Fruit fly (Drosophila melanogaster): Measurements from ENCODE around the gene CG14443.

CG14443 gene

DNA sequence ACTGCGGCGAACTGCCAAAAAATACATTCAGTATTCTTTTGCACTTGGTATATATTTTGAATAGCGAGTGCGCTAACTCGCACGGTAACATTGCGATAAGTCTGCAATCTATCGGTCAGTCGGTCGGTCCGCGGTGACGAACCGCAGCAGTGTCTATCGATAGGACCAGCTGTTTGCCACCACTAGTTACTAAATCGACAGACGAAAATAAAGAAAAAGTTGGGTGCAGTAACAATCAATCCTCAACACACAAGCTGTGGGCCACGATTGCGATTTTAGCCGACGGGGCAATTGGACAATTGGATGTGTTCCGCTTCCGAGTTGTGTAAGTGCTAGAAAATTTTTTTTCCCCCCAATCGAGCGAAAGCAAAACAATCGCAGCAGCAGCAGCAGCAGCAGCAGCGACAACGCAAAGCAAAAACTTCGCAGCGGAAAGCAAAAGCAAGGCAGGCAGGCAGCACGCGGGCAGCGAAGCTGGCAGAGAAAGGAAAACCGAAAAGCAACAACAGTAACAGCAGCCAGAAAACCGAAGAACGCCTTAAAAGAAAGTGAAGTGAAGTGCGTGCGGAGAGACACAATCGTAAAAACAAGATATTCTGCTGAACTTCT, 43.0 kb upstream of the CG14443 start, which contains the start of gene Pat1 (continued):
- TF ChIP-seq CG5180 (GFP tag; optimal IDR thresholded peaks at IDR 0.05) = no peak
- no peak for TF ChIP-seq CG6654 (GFP tag; optimal IDR thresholded peaks at IDR 0.05)
- TF ChIP-seq stc (GFP tag; IDR thresholded peaks at IDR 0.05) = no peak
- TF ChIP-seq nom (GFP tag; optimal IDR thresholded peaks at IDR 0.05) = peak; percentile 28
- TF ChIP-seq jumu (GFP tag; optimal IDR thresholded peaks at IDR 0.05) = no peak
- TF ChIP-seq z (GFP tag; IDR thresholded peaks at IDR 0.05) = no peak
- no peak for TF ChIP-seq crol (GFP tag; IDR thresholded peaks at IDR 0.05)
- TF ChIP-seq CG2889 (GFP tag; IDR thresholded peaks at IDR 0.05) = no peak
- peak; percentile 35 for TF ChIP-seq CG6854 (GFP tag; optimal IDR thresholded peaks at IDR 0.05)
- TF ChIP-seq CG18011 (GFP tag; optimal IDR thresholded peaks at IDR 0.05) = peak; percentile 81
- no peak for TF ChIP-seq Optix (GFP tag; IDR thresholded peaks at IDR 0.05)
- TF ChIP-seq slp2 (GFP tag; optimal IDR thresholded peaks at IDR 0.05) = no peak
- TF ChIP-seq nau (GFP tag; optimal IDR thresholded peaks at IDR 0.05) = no peak
- TF ChIP-seq fd64A (GFP tag; optimal IDR thresholded peaks at IDR 0.05) = no peak
- TF ChIP-seq CG16815 (GFP tag; optimal IDR thresholded peaks at IDR 0.05) = no peak
- TF ChIP-seq tll (GFP tag; optimal IDR thresholded peaks at IDR 0.05) = peak in 1 of 2 experiments; percentile 66
- TF ChIP-seq CG13424 (tag; optimal IDR thresholded peaks at IDR 0.05) = no peak
- TF ChIP-seq Ssrp (tag; optimal IDR thresholded peaks at IDR 0.05) = no peak
- TF ChIP-seq CG14860 (GFP tag; IDR thresholded peaks at IDR 0.05; ENCODE audit: partially characterized antibody) = peak; percentile 79
- TF ChIP-seq CG34224 (GFP tag; IDR thresholded peaks at IDR 0.05; ENCODE audit: partially characterized antibody) = peak; percentile 78
- TF ChIP-seq CrebB (tag; optimal IDR thresholded peaks at IDR 0.05) = no peak
- TF ChIP-seq Spps (tag; optimal IDR thresholded peaks at IDR 0.05) = no peak
- TF ChIP-seq Blimp-1 (GFP tag; optimal IDR thresholded peaks at IDR 0.05) = peak; percentile 89
- TF ChIP-seq CG4282 (GFP tag; optimal IDR thresholded peaks at IDR 0.05) = no peak
- peak; percentile 22 for TF ChIP-seq CG1233 (GFP tag; optimal IDR thresholded peaks at IDR 0.05)
- TF ChIP-seq lola (GFP tag; optimal IDR thresholded peaks at IDR 0.05) = no peak
- no peak for TF ChIP-seq Asciz (GFP tag; optimal IDR thresholded peaks at IDR 0.05)
- TF ChIP-seq CkIIα-i1 (GFP tag; IDR thresholded peaks at IDR 0.05) = no peak
- no peak for TF ChIP-seq sd (tag; optimal IDR thresholded peaks at IDR 0.05)
- TF ChIP-seq D (optimal IDR thresholded peaks at IDR 0.05) = no peak
- no peak for TF ChIP-seq D (GFP tag; optimal IDR thresholded peaks at IDR 0.05)
- TF ChIP-seq ttk (GFP tag; IDR thresholded peaks at IDR 0.05) = no peak
- TF ChIP-seq Dbx (GFP tag; IDR thresholded peaks at IDR 0.05) = peak; percentile 35; the same call in 1 of the 3 replicates
- TF ChIP-seq yki (optimal IDR thresholded peaks at IDR 0.05) = no peak
- TF ChIP-seq bcd (GFP tag; optimal IDR thresholded peaks at IDR 0.05) = no peak
- TF ChIP-seq wek (GFP tag; optimal IDR thresholded peaks at IDR 0.05) = no peak
- no peak for TF ChIP-seq az2 (GFP tag; optimal IDR thresholded peaks at IDR 0.05)
- no peak for TF ChIP-seq ranshi (GFP tag; IDR thresholded peaks at IDR 0.05)
- TF ChIP-seq sc (optimal IDR thresholded peaks at IDR 0.05) = no peak
- TF ChIP-seq sc (GFP tag; optimal IDR thresholded peaks at IDR 0.05) = no peak
- TF ChIP-seq tna (GFP tag; IDR thresholded peaks at IDR 0.05; ENCODE audit: partially characterized antibody) = peak; percentile 86
- peak; percentile 34 for TF ChIP-seq kay (GFP tag; optimal IDR thresholded peaks at IDR 0.05)
- TF ChIP-seq mirr (GFP tag; optimal IDR thresholded peaks at IDR 0.05) = no peak
- TF ChIP-seq insv (GFP tag; optimal IDR thresholded peaks at IDR 0.05) = no peak
- TF ChIP-seq CG30403 (GFP tag; optimal IDR thresholded peaks at IDR 0.05) = peak; percentile 9
- TF ChIP-seq Hsf (GFP tag; optimal IDR thresholded peaks at IDR 0.05) = peak; percentile 39
- TF ChIP-seq Pdp1 (GFP tag; optimal IDR thresholded peaks at IDR 0.05) = peak; percentile 3 to 63
- peak; percentile 27 for TF ChIP-seq CG12391 (tag; optimal IDR thresholded peaks at IDR 0.05)
- TF ChIP-seq CG4707 (GFP tag; optimal IDR thresholded peaks at IDR 0.05) = no peak
- TF ChIP-seq bsh (GFP tag; optimal IDR thresholded peaks at IDR 0.05) = no peak

All from whole organism, embryonic.